Fruit fly (Drosophila melanogaster) S2 (cell line): Measurements from ENCODE around the gene GlnRS.

Experiments used
- CG8478 ChIP-seq: fragments of >200 bp; optimal IDR thresholded peaks from 2 replicates; lab custom pipeline; 2018
- CTCF ChIP-seq, 2 experiments: fragments of >200 bp; optimal IDR thresholded peaks; 2 replicates each; lab custom pipeline; 2018

dm6 chr3R:25241507-25242070, 23.9 kb downstream of the GlnRS start, which contains the start of gene CG11854:
- TF ChIP-seq CG8478, result no peak
- no peak for TF ChIP-seq CTCF (optimal IDR thresholded peaks at IDR 0.05; lab: Kevin White, UChicago)
